Fruit fly (Drosophila melanogaster) whole organism, embryonic: ENCODE data around the gene gish.

Source experiments
- C15 ChIP-seq: fragments of 200-800 bp; sonication (Bioruptor generic); IDR thresholded peaks from 3 replicates; pipeline ENCODE4 v1.3.6; 2022; ENCODE audit warnings: missing biosample characterization, missing genetic modification characterization
- CG11560 ChIP-seq: fragments of 200-800 bp; sonication (Bioruptor generic); IDR thresholded peaks from 3 replicates; pipeline ENCODE4 v1.3.6; 2022; ENCODE audit warnings: missing biosample characterization, missing genetic modification characterization
- CG12071 ChIP-seq: fragments of 200-800 bp; sonication (Bioruptor generic); optimal IDR thresholded peaks from 3 replicates; lab custom pipeline; 2018; ENCODE audit warnings: missing biosample characterization, mild to moderate bottlenecking, missing genetic modification characterization
- CG12236 ChIP-seq: fragments of 200-800 bp; sonication (Bioruptor generic); optimal IDR thresholded peaks from 2 replicates; lab custom pipeline; 2016; ENCODE audit warnings: missing biosample characterization, missing genetic modification characterization
- CG12769 ChIP-seq: fragments of 200-800 bp; sonication (Bioruptor generic); optimal IDR thresholded peaks from 2 replicates; lab custom pipeline; 2019; ENCODE audit warnings: missing biosample characterization, mild to moderate bottlenecking, missing genetic modification characterization, moderate library complexity
- CG14965 ChIP-seq: fragments of 200-800 bp; sonication (Bioruptor generic); optimal IDR thresholded peaks from 2 replicates; lab custom pipeline; 2016; ENCODE audit warnings: missing biosample characterization, missing genetic modification characterization, borderline replicate concordance
- CG17385 ChIP-seq: fragments of 200-800 bp; sonication (Bioruptor generic); optimal IDR thresholded peaks from 3 replicates; lab custom pipeline; 2018; ENCODE audit warnings: missing biosample characterization, mild to moderate bottlenecking, missing genetic modification characterization
- CG1832 ChIP-seq: fragments of 200-800 bp; sonication (Bioruptor generic); optimal IDR thresholded peaks from 2 replicates; lab custom pipeline; 2017; ENCODE audit warnings: missing biosample characterization, mild to moderate bottlenecking, missing genetic modification characterization, inconsistent platforms
- CG2678 ChIP-seq: fragments of 200-800 bp; sonication (Bioruptor generic); optimal IDR thresholded peaks from 3 replicates; lab custom pipeline; 2019; ENCODE audit warnings: missing biosample characterization, mild to moderate bottlenecking, missing genetic modification characterization, moderate library complexity
- CG3163 ChIP-seq: fragments of 200-800 bp; sonication (Bioruptor generic); optimal IDR thresholded peaks from 3 replicates; lab custom pipeline; 2016; ENCODE audit warnings: missing biosample characterization, missing genetic modification characterization
- CG9876 ChIP-seq: fragments of 200-800 bp; sonication (Bioruptor generic); optimal IDR thresholded peaks from 2 replicates; lab custom pipeline; 2016; ENCODE audit warnings: missing biosample characterization, missing genetic modification characterization
- Deaf1 ChIP-seq: fragments of 200-800 bp; optimal IDR thresholded peaks from 3 replicates; lab custom pipeline; 2019; ENCODE audit warnings: missing biosample characterization, mild to moderate bottlenecking, missing genetic modification characterization, moderate library complexity
- HLHmδ ChIP-seq: fragments of 200-800 bp; sonication (Bioruptor generic); optimal IDR thresholded peaks from 2 replicates; lab custom pipeline; 2018; ENCODE audit warnings: missing biosample characterization, mild to moderate bottlenecking, missing genetic modification characterization, moderate library complexity
- Hey ChIP-seq: fragments of 200-800 bp; sonication (Bioruptor generic); optimal IDR thresholded peaks from 3 replicates; lab custom pipeline; 2018; ENCODE audit warnings: missing biosample characterization, mild to moderate bottlenecking, missing genetic modification characterization
- Hr78 ChIP-seq, 2 experiments: fragments of 200-800 bp in 1 of 2; fragments of >200 bp in 1 of 2; sonication (Bioruptor generic) in 1 of 2; optimal IDR thresholded peaks; 2 replicates each; lab custom pipeline; 2017 to 2019; ENCODE audit warnings: missing biosample characterization in 2 of 2, missing genetic modification characterization in 2 of 2, mild to moderate bottlenecking in 1 of 2, moderate library complexity in 1 of 2
- Jarid2 ChIP-seq: fragments of 200-800 bp; sonication (Bioruptor generic); optimal IDR thresholded peaks from 3 replicates; lab custom pipeline; 2017; ENCODE audit warnings: mild to moderate bottlenecking, missing biosample characterization, missing genetic modification reagents, missing genetic modification characterization
- Kr ChIP-seq: fragments of 200-800 bp; sonication (Bioruptor generic); optimal IDR thresholded peaks from 2 replicates; lab custom pipeline; 2017; ENCODE audit warnings: missing biosample characterization, mild to moderate bottlenecking, missing genetic modification characterization
- Med ChIP-seq: fragments of 200-800 bp; sonication (Bioruptor generic); peaks from one replicate; lab custom pipeline; 2016; ENCODE audit warnings: missing biosample characterization, missing genetic modification characterization, mild to moderate bottlenecking, inconsistent platforms, moderate library complexity
- TFAM ChIP-seq: fragments of 200-800 bp; sonication (Bioruptor generic); optimal IDR thresholded peaks from 2 replicates; lab custom pipeline; 2017; ENCODE audit warnings: missing biosample characterization, missing genetic modification characterization, inconsistent platforms
- Vsx1 ChIP-seq: fragments of 200-800 bp; sonication (Bioruptor generic); optimal IDR thresholded peaks from 2 replicates; lab custom pipeline; 2017; ENCODE audit warnings: missing biosample characterization, mild to moderate bottlenecking, missing genetic modification characterization, missing genetic modification reagents
- abd-A ChIP-seq: fragments of 200-800 bp; sonication (Bioruptor generic); optimal IDR thresholded peaks from 3 replicates; lab custom pipeline; 2019; ENCODE audit warnings: missing biosample characterization, mild to moderate bottlenecking, missing genetic modification characterization, moderate library complexity
- br ChIP-seq: fragments of >200 bp; optimal IDR thresholded peaks from 2 replicates; lab custom pipeline; 2017
- cad ChIP-seq: fragments of >200 bp; optimal IDR thresholded peaks from 2 replicates; lab custom pipeline; 2017; ENCODE audit warnings: missing biosample characterization, missing genetic modification characterization
- cg ChIP-seq: fragments of 200-800 bp; sonication (Bioruptor generic); optimal IDR thresholded peaks from 3 replicates; lab custom pipeline; 2019; ENCODE audit warnings: missing biosample characterization, mild to moderate bottlenecking, missing genetic modification characterization, moderate library complexity
- corto ChIP-seq: fragments of 200-800 bp; sonication (Bioruptor generic); optimal IDR thresholded peaks from 2 replicates; lab custom pipeline; 2016; ENCODE audit warnings: missing biosample characterization, mild to moderate bottlenecking, missing genetic modification characterization, moderate library complexity
- cwo ChIP-seq: fragments of 200-800 bp; sonication (Bioruptor generic); optimal IDR thresholded peaks from 3 replicates; lab custom pipeline; 2017; ENCODE audit warnings: missing biosample characterization, missing genetic modification characterization, mild to moderate bottlenecking, moderate library complexity, missing genetic modification reagents
- eve ChIP-seq, 2 experiments: fragments of >200 bp; optimal IDR thresholded peaks; 2 replicates each; lab custom pipeline; 2017; ENCODE audit warnings: missing biosample characterization in 2 of 2, missing genetic modification characterization in 2 of 2
- exex ChIP-seq: fragments of 200-800 bp; sonication (Bioruptor generic); optimal IDR thresholded peaks from 4 replicates; lab custom pipeline; 2018; ENCODE audit warnings: missing biosample characterization, mild to moderate bottlenecking, missing genetic modification characterization, moderate library complexity
- grau ChIP-seq: fragments of 200-800 bp; optimal IDR thresholded peaks from 3 replicates; lab custom pipeline; 2019; ENCODE audit warnings: missing biosample characterization, mild to moderate bottlenecking, missing genetic modification characterization, moderate library complexity
- gro ChIP-seq: fragments of 200-800 bp; sonication (Bioruptor generic); optimal IDR thresholded peaks from 2 replicates; lab custom pipeline; 2016; ENCODE audit warnings: missing biosample characterization, missing genetic modification characterization
- kah ChIP-seq: fragments of 200-800 bp; sonication (Bioruptor generic); optimal IDR thresholded peaks from 2 replicates; lab custom pipeline; 2018; ENCODE audit warnings: missing biosample characterization, mild to moderate bottlenecking, missing genetic modification characterization
- kni ChIP-seq: fragments of 200-800 bp; sonication (Bioruptor generic); optimal IDR thresholded peaks from 3 replicates; lab custom pipeline; 2017; ENCODE audit warnings: mild to moderate bottlenecking, missing biosample characterization, missing genetic modification reagents, missing genetic modification characterization
- lbe ChIP-seq: fragments of 200-800 bp; sonication (Bioruptor generic); optimal IDR thresholded peaks from 2 replicates; lab custom pipeline; 2016; ENCODE audit warnings: missing biosample characterization, mild to moderate bottlenecking, missing genetic modification characterization
- nerfin-1 ChIP-seq: fragments of 200-800 bp; sonication (Bioruptor generic); optimal IDR thresholded peaks from 3 replicates; lab custom pipeline; 2019; ENCODE audit warnings: missing biosample characterization, mild to moderate bottlenecking, missing genetic modification characterization, moderate library complexity
- nom ChIP-seq: fragments of 200-800 bp; sonication (Bioruptor generic); optimal IDR thresholded peaks from 2 replicates; lab custom pipeline; 2017; ENCODE audit warnings: missing biosample characterization, missing genetic modification characterization, mild to moderate bottlenecking, moderate library complexity, missing genetic modification reagents
- run ChIP-seq: fragments of 200-800 bp; sonication (Bioruptor generic); optimal IDR thresholded peaks from 3 replicates; lab custom pipeline; 2018; ENCODE audit warnings: missing biosample characterization, mild to moderate bottlenecking, missing genetic modification characterization
- schlank ChIP-seq: fragments of 200-800 bp; sonication (Bioruptor generic); optimal IDR thresholded peaks from 2 replicates; lab custom pipeline; 2018; ENCODE audit warnings: missing biosample characterization, mild to moderate bottlenecking, missing genetic modification characterization
- scrt ChIP-seq: fragments of 200-800 bp; sonication (Bioruptor generic); optimal IDR thresholded peaks from 2 replicates; lab custom pipeline; 2018; ENCODE audit warnings: missing biosample characterization, mild to moderate bottlenecking, missing genetic modification characterization, moderate library complexity
- sd ChIP-seq: fragments of 200-800 bp; sonication (Bioruptor generic); optimal IDR thresholded peaks from 3 replicates; lab custom pipeline; 2018; ENCODE audit warnings: missing biosample characterization, mild to moderate bottlenecking, missing genetic modification characterization, moderate library complexity
- sens ChIP-seq: fragments of 200-800 bp; sonication (Bioruptor generic); peaks from one replicate; lab custom pipeline; 2016; ENCODE audit warnings: missing biosample characterization, missing genetic modification characterization
- sob ChIP-seq: fragments of 200-800 bp; sonication (Bioruptor generic); IDR thresholded peaks from 2 replicates; pipeline ENCODE4 v1.3.6; 2022; ENCODE audit warnings: missing biosample characterization, missing genetic modification characterization
- sqz ChIP-seq: fragments of 200-800 bp; sonication (Bioruptor generic); optimal IDR thresholded peaks from 3 replicates; lab custom pipeline; 2018; ENCODE audit warnings: missing biosample characterization, mild to moderate bottlenecking, missing genetic modification characterization
- stwl ChIP-seq: fragments of 200-800 bp; sonication (Bioruptor generic); optimal IDR thresholded peaks from 3 replicates; lab custom pipeline; 2018; ENCODE audit warnings: missing biosample characterization, mild to moderate bottlenecking, missing genetic modification characterization, moderate library complexity
- sug ChIP-seq: fragments of 200-800 bp; optimal IDR thresholded peaks from 2 replicates; lab custom pipeline; 2019; ENCODE audit warnings: missing biosample characterization, mild to moderate bottlenecking, missing genetic modification characterization, moderate library complexity
- tll ChIP-seq, 2 experiments: fragments of 200-800 bp in 1 of 2; fragments of >200 bp in 1 of 2; sonication (Bioruptor generic) in 1 of 2; optimal IDR thresholded peaks; 2 replicates each; lab custom pipeline; 2017 to 2019; ENCODE audit warnings: missing biosample characterization in 2 of 2, missing genetic modification characterization in 2 of 2, mild to moderate bottlenecking in 1 of 2, moderate library complexity in 1 of 2
- twi ChIP-seq: fragments of 200-800 bp; optimal IDR thresholded peaks from 2 replicates; lab custom pipeline; 2019; ENCODE audit warnings: missing biosample characterization, mild to moderate bottlenecking, missing genetic modification characterization, moderate library complexity
- zfh2 ChIP-seq: fragments of 200-800 bp; sonication (Bioruptor generic); optimal IDR thresholded peaks from 2 replicates; lab custom pipeline; 2016; ENCODE audit warnings: missing biosample characterization, missing genetic modification characterization

Gene gish

DNA sequence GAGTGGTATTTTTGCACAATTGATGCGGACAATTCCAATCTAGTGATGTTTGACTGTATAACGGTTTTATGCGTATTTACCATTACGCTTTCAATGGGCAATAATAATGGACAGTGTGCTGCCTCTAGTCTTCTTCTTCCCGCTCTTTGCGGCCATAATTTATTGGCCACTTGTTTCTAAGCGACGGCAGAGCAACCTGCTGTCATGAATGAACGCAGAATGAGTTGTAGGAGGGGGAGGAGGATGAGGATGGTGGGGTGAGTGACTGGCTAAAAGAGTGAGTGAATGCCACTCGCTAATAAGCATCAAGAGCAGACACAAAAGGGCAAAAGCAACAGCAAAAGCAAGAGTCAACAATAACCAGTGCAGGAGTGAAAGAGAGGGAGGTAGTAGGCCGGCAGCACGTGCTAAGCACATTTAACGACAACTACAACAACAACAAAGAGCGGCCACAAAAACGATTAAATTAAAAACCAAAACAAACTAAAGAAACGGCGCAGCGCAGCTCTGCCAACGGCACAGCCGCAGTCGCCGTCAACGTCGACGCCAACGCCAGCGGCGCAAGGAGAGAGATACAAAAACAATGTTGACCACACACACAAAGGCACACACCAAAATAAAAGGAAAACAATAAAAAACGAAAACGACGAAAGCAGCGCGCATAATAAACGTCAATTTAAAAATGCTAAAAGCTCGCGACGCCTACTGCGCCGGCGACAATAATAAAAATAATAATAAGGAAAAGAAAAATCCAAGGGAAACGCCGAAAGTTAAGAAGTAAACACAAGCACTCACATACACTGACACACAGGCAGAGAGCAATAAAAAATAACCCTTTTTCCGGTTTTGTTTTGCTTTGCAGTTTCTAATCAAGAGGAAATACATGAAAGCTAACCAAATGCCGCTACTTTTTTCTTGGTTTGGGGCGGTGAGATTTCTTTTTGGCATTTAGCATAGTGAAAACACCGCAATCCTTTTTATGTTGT, 43.2 kb upstream of the gish start:
- TF ChIP-seq CG17385 (peak; percentile 62), CG11560 (no peak), eve (GFP tag; optimal IDR thresholded peaks at IDR 0.05; lab: Kevin White, UChicago) (peak in 1 of 2 experiments; percentile 73), scrt (GFP tag; lab: Kevin White, UChicago) (peak; percentile 79), nerfin-1 (tag; lab: Kevin White, UChicago) (peak; percentile 54), corto (GFP tag; lab: Kevin White, UChicago) (peak; percentile 38), Med (peak; percentile 80), Kr (peak; percentile 37), C15 (GFP tag; lab: Robert Waterston, UW) (no peak), abd-A (tag; lab: Kevin White, UChicago) (peak; percentile 90), stwl (tag; lab: Kevin White, UChicago) (no peak), CG3163 (peak; percentile 7), gro (GFP tag; lab: Kevin White, UChicago) (peak; percentile 53), sob (no peak), CG14965 (GFP tag; lab: Kevin White, UChicago) (no peak), br (lab: Kevin White, UChicago) (no peak), Deaf1 (peak; percentile 5), tll (GFP tag; optimal IDR thresholded peaks at IDR 0.05; lab: Kevin White, UChicago) (peak in 1 of 2 experiments; percentile 7), CG9876 (GFP tag; lab: Kevin White, UChicago) (no peak), cg (peak; percentile 60), TFAM (GFP tag; lab: Kevin White, UChicago) (no peak), cwo (GFP tag; lab: Kevin White, UChicago) (peak; percentile 99), HLHmδ (GFP tag; lab: Kevin White, UChicago) (peak; percentile 36), exex (tag; lab: Kevin White, UChicago) (peak; percentile 12), Hr78 (GFP tag; optimal IDR thresholded peaks at IDR 0.05; lab: Kevin White, UChicago) (peak in 1 of 2 experiments; percentile 28), zfh2 (no peak), sd (tag; lab: Kevin White, UChicago) (peak; percentile 7), sqz (peak; percentile 14), cad (GFP tag; lab: Kevin White, UChicago) (peak; percentile 12), sug (tag; lab: Kevin White, UChicago) (peak; percentile 3), Hey (tag; lab: Kevin White, UChicago) (peak; percentile 71), sens (GFP tag; lab: Kevin White, UChicago) (peak; percentile 72), CG1832 (peak; percentile 29), CG12071 (no peak), run (tag; lab: Kevin White, UChicago) (peak; percentile 16), twi (peak; percentile 92), lbe (peak; percentile 39), grau (peak; percentile 51), Vsx1 (GFP tag; lab: Kevin White, UChicago) (peak; percentile 18), kni (GFP tag; lab: Kevin White, UChicago) (peak; percentile 59), Jarid2 (peak; percentile 20), nom (peak; percentile 76), CG12236 (GFP tag; lab: Kevin White, UChicago) (no peak), CG12769 (tag; lab: Kevin White, UChicago) (peak; percentile 23), kah (GFP tag; lab: Kevin White, UChicago) (peak; percentile 92), schlank (tag; lab: Kevin White, UChicago) (no peak), CG2678 (peak; percentile 10)
